Fruit fly (Drosophila melanogaster) whole organism, pupa: ENCODE measurements around the gene Ndc1.

ENCODE experiments used
- CG10348 ChIP-seq: fragments of 200-800 bp; sonication (Bioruptor generic); IDR thresholded peaks from 2 replicates; pipeline ENCODE4 v1.3.6; 2022; ENCODE audit warnings: missing biosample characterization, missing genetic modification characterization
- CG12605 ChIP-seq: fragments of 200-800 bp; sonication (Bioruptor generic); IDR thresholded peaks from 2 replicates; pipeline ENCODE4 v1.3.6; 2022; ENCODE audit warnings: missing biosample characterization, missing genetic modification characterization
- CG32121 ChIP-seq: fragments of 200-800 bp; sonication (Bioruptor generic); IDR thresholded peaks from 2 replicates; pipeline ENCODE4 v1.3.6; 2022; ENCODE audit warnings: missing biosample characterization, missing genetic modification characterization
- CG8301 ChIP-seq: fragments of 200-800 bp; sonication (Bioruptor generic); optimal IDR thresholded peaks from 2 replicates; lab custom pipeline; 2018; ENCODE audit warnings: missing biosample characterization, mild to moderate bottlenecking, missing genetic modification characterization
- CG9948 ChIP-seq: fragments of 200-800 bp; sonication (Bioruptor generic); optimal IDR thresholded peaks from 2 replicates; lab custom pipeline; 2018; ENCODE audit warnings: missing biosample characterization, mild to moderate bottlenecking, missing genetic modification characterization, moderate library complexity
- D1 ChIP-seq: fragments of 200-800 bp; sonication (Bioruptor generic); optimal IDR thresholded peaks from 2 replicates; lab custom pipeline; 2018; ENCODE audit warnings: missing biosample characterization, mild to moderate bottlenecking, missing genetic modification characterization, moderate library complexity
- EcR ChIP-seq: fragments of 200-800 bp; sonication (Bioruptor generic); optimal IDR thresholded peaks from 3 replicates; lab custom pipeline; 2019; ENCODE audit warnings: missing biosample characterization, missing genetic modification characterization, mild to moderate bottlenecking, moderate library complexity, missing genetic modification reagents
- Ets98B ChIP-seq: fragments of 200-800 bp; sonication (Bioruptor generic); IDR thresholded peaks from 2 replicates; pipeline ENCODE4 v1.3.6; 2022; ENCODE audit warnings: missing biosample characterization, missing genetic modification characterization
- fd96Ca ChIP-seq: fragments of 200-800 bp; sonication (Bioruptor generic); IDR thresholded peaks from 3 replicates; pipeline ENCODE4 v1.3.6; 2022; ENCODE audit warnings: missing biosample characterization, missing genetic modification characterization
- gl ChIP-seq: fragments of 200-800 bp; sonication (Bioruptor generic); optimal IDR thresholded peaks from 2 replicates; lab custom pipeline; 2018; ENCODE audit warnings: missing biosample characterization, mild to moderate bottlenecking, missing genetic modification characterization

DNA sequence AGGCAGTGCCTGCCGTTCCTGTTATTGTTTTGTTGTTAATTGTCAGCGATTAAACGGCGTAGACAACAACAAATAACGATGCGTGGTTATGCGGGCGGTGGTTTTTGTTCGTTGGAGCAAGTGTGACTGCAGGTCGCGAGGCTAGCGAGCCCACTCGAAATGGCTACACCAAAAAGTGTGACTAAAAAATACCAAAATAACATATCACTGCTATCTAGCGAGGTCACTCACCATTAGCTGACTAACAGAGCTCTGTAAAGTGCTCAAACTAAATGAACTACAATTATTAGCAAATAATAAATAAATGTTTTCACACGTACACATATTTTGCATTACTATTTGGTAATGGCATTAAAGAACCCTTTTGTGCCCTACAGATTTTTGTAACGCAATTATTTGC is 34.3 kb upstream of the Ndc1 start, which contains the start of gene Pli:
- TF ChIP-seq CG12605 (GFP tag; lab: Robert Waterston, UW) (no peak), Ets98B (GFP tag; lab: Robert Waterston, UW) (no peak), CG9948 (tag; lab: Kevin White, UChicago) (no peak), D1 (no peak), CG32121 (GFP tag; lab: Robert Waterston, UW) (no peak), gl (tag; lab: Kevin White, UChicago) (no peak), fd96Ca (GFP tag; lab: Robert Waterston, UW) (no peak), EcR (GFP tag; lab: Kevin White, UChicago) (peak; percentile 24), CG10348 (no peak), CG8301 (no peak)
